Worm (Caenorhabditis elegans) whole organism, early embryonic: Measurements from ENCODE around the gene Y44A6C.2.

Experiments
- ceh-36 ChIP-seq: sonication (generic microtip); optimal IDR thresholded peaks from 2 replicates; lab custom pipeline; 2016; ENCODE audit warnings: missing genetic modification characterization, inconsistent platforms, missing compliant biosample characterization
- flt-1 ChIP-seq: fragments of 200-800 bp; sonication (Bioruptor generic); IDR thresholded peaks from 2 replicates; pipeline ENCODE4 v1.3.6; 2022; ENCODE audit warnings: missing genetic modification characterization, missing compliant biosample characterization

- no peak for TF ChIP-seq ceh-36 (tag; lab: Kevin White, UChicago)
- TF ChIP-seq flt-1 (GFP tag; lab: Robert Waterston, UW), result no peak
These were observed 23.8 kb upstream of the Y44A6C.2 start, which contains the start of gene F53F8.7 for ce11 chrV:20698266-20698665.
